Fruit fly (Drosophila melanogaster) whole organism: ENCODE measurements around the gene CG12811.

ENCODE experiments used
- CG8478 ChIP-seq: fragments of >200 bp; optimal IDR thresholded peaks from 2 replicates; lab custom pipeline; 2018; ENCODE audit warnings: inconsistent platforms
- Dll ChIP-seq: fragments of >200 bp; optimal IDR thresholded peaks from 2 replicates; lab custom pipeline; 2017
- EcR ChIP-seq, 2 experiments: fragments of >200 bp; optimal IDR thresholded peaks; 2 replicates each; lab custom pipeline; 2017; ENCODE audit warnings: missing biosample characterization in 2 of 2, missing genetic modification characterization in 2 of 2, missing genetic modification reagents in 2 of 2
- usp ChIP-seq: fragments of >200 bp; optimal IDR thresholded peaks from 2 replicates; lab custom pipeline; 2017; ENCODE audit warnings: missing biosample characterization, missing genetic modification characterization, mixed read lengths

DNA sequence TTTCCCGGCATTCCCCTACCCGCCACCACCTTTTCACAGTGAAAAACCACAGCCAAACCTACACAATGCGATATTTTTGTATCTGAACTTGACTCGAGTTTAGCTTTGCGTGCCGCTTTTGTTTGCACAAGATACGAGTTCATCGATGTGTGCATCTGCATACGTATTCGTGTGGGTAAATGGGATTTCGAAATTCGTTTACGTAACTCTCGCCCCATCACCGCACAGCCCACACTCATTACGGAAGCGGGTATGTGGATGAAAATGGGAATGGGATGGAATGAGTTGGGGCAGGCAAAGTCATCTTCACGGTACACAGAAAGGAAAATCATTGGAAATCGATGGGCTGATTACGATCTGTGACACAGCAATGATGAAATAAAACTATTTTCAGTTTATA is 37.6 kb upstream of the CG12811 start:
- no peak for TF ChIP-seq CG8478 (lab: Kevin White, UChicago)
- no peak for TF ChIP-seq EcR (GFP tag; optimal IDR thresholded peaks at IDR 0.05; lab: Kevin White, UChicago)
- TF ChIP-seq usp (GFP tag; lab: Kevin White, UChicago): no peak
- no peak for TF ChIP-seq Dll (lab: Kevin White, UChicago)
